Worm (Caenorhabditis elegans): ENCODE measurements around the gene pyt-1.
A peak's percentile ranks its signal among the peaks of the same experiment; 100 is the strongest.

DNA sequence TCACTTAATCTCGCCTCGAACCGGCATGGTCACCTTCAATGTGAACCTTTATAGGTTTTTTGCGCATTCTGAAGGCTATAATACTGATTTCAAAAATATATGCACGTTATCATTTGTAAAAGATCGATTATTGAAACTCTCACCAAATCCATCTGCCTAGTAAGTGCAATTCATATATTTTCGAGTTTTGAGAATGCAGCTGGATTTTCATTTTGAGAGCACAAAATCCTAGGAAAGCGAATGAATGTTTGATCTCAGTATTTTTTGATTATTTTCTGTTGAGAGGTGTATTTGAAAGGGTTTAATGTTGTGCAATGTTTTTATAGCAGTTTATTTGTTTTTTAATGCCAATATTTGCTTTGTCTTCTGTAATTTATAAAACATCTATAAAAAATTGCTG lies 46.9 kb upstream of the pyt-1 start:
- TF ChIP-seq ZK337.2 (GFP tag; IDR thresholded peaks at IDR 0.05) = no peak
- no peak for TF ChIP-seq egl-27 (tag; optimal IDR thresholded peaks at IDR 0.05)
- peak in 1 of 2 experiments; percentile 36 for TF ChIP-seq unc-62 (GFP tag; optimal IDR thresholded peaks at IDR 0.05 in 1 of 2)
- TF ChIP-seq unc-62 (tag; optimal IDR thresholded peaks at IDR 0.05) = no peak
- TF ChIP-seq mdl-1 (tag; optimal IDR thresholded peaks at IDR 0.05) = no peak
- TF ChIP-seq nhr-76 (tag; optimal IDR thresholded peaks at IDR 0.05) = no peak
- no peak for TF ChIP-seq zfp-3 (GFP tag; conservative IDR thresholded peaks at IDR 0.05)
- TF ChIP-seq Y75B8A.6 (GFP tag; IDR thresholded peaks at IDR 0.05) = no peak
- TF ChIP-seq nhr-77 (tag; optimal IDR thresholded peaks at IDR 0.05) = no peak
- TF ChIP-seq lin-15B (tag; optimal IDR thresholded peaks at IDR 0.05) = no peak
